Worm (Caenorhabditis elegans): Measurements from ENCODE around the gene nhr-227.
"Not testable (repeated sequence)": the region's sequence is repeated elsewhere in the genome, so short reads cannot be mapped to it uniquely, and the experiment has no call there.

The nhr-227 gene

DNA sequence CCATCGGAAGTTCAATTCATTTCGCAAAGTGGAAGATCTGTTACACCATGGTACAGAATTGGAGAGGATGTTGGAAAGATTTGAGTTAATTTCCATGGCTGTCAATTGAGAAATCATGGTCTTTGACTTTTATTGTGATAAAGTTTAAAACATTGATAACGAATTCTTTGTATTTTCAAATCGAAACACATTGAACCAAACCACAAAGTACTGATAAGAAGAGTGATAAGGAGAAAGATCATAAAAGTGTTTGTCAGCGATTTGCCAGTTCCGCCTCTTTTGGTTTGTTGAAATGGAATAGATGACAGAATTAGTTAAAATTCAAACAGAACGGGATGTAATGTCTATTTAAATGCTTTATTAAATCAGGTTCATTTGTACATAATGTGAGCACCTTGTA lies 41.9 kb downstream of the nhr-227 start:
- no peak for TF ChIP-seq unc-62 (GFP tag; optimal IDR thresholded peaks at IDR 0.05)
- no peak for TF ChIP-seq lin-13 (tag; optimal IDR thresholded peaks at IDR 0.05)
- no peak for TF ChIP-seq nhr-2 (tag; optimal IDR thresholded peaks at IDR 0.05)
- TF ChIP-seq cnd-1 (tag; optimal IDR thresholded peaks at IDR 0.05), result no peak
- no peak for TF ChIP-seq zip-8 (tag; optimal IDR thresholded peaks at IDR 0.05)
- no peak for TF ChIP-seq bed-3 (GFP tag; optimal IDR thresholded peaks at IDR 0.05)

DNA sequence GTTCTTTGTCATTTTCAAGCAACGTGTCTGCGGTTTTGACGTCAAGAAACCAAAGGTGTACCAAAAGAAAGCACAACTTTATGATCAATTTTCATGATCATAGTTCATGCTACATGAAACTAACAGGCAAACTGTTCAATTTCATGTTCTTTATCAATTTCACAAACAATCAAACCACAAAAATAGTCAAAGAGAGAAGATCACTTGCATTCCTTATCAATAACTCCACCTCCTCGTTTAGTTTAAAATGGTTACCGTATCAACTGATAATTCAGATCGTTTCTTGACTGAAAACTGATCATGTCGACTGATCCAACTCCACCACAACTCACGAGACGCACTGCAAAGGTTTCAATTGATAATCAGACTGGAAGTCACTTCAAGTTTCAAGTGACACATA lies 44.9 kb downstream of the nhr-227 start, which contains the start of gene pud-1.1:
TSS of gene pud-1.1 (plus strand) at position 301 of the 400 bp plus-strand sequence.
- not testable (repeated sequence) for TF ChIP-seq elt-3 (tag; optimal IDR thresholded peaks at IDR 0.05); unc-120 (tag; optimal IDR thresholded peaks at IDR 0.05; ENCODE audit: poor library complexity, severe bottlenecking); ces-1 (GFP tag; optimal IDR thresholded peaks at IDR 0.05)

DNA sequence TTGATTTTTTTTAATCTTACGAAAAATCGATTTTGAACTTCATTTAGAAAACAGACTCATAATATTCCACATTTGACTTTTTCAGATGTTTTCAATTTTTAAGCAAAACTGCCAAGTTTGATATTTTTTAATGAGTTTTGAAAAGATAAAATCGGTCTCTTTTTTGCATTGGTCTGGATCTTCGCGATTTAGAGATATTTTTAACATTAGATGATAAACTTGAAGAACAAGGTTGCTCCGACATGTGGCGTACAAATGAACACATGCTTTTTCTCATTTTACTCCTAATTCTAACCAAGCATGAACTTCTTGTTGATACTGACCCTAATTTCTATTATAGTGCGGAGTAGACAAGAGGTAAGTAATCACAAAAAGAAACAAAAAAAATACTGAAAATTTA lies 46.4 kb downstream of the nhr-227 start, which contains the start of gene irld-32:
TSS of gene irld-32 (plus strand) at position 301 of the 400 bp plus-strand sequence.
- TF ChIP-seq cnd-1, lsy-2, nhr-28 (tag; optimal IDR thresholded peaks at IDR 0.05): not testable (repeated sequence)

DNA sequence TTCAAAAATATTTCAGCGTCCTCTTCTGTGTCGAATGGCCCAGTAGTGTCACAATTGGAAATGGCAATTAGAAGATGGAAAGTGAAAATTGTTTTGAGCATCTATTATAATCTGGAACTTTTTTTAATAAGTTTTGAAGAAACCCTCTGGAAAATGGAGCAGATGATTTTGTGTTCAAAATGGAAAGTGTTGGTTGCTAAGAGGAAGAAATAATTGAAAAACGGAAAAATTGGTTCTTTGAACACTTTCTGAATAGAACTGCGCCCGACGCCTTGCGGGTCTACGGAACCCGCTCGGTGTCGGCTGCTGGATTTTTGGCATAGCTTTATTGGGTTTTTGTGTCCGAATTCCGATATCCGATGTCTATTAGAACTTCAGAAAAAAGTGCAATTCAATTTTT lies 50.9 kb downstream of the nhr-227 start, which contains the start of gene irld-28:
TSS of gene irld-28 (minus strand) at position 101 of the 400 bp plus-strand sequence.
- TF ChIP-seq pha-4 (tag; optimal IDR thresholded peaks at IDR 0.05) (no peak), ces-1 (GFP tag; optimal IDR thresholded peaks at IDR 0.05) (no peak), unc-62 (GFP tag; optimal IDR thresholded peaks at IDR 0.05) (no peak), hlh-1 (tag; optimal IDR thresholded peaks at IDR 0.05) (no peak), snpc-4 (tag; optimal IDR thresholded peaks at IDR 0.05) (no peak), nhr-28 (tag; optimal IDR thresholded peaks at IDR 0.05) (no peak), drap-1 (GFP tag; optimal IDR thresholded peaks at IDR 0.05) (no peak)
